Worm (Caenorhabditis elegans) whole organism, L1 larva: Measurements from ENCODE around the gene C16C10.13.

Source experiments
- aha-1 ChIP-seq: fragments of 150-350 bp; optimal IDR thresholded peaks from 2 replicates; lab custom pipeline; 2014; ENCODE audit warnings: missing biosample characterization, missing genetic modification characterization
- ama-1 ChIP-seq: fragments of 150-350 bp; optimal IDR thresholded peaks from 2 replicates; lab custom pipeline; 2014
- ceh-82 ChIP-seq, 3 experiments: fragments of 150-350 bp in 1 of 3; sonication (generic microtip) in 2 of 3; optimal IDR thresholded peaks; 2 replicates each; lab custom pipeline; 2014 to 2017; ENCODE audit warnings: missing biosample characterization in 3 of 3, missing genetic modification characterization in 3 of 3
- lin-13 ChIP-seq: fragments of 150-350 bp; optimal IDR thresholded peaks from 2 replicates; lab custom pipeline; 2014; ENCODE audit warnings: missing biosample characterization, missing genetic modification reagents, missing genetic modification characterization
- lir-3 ChIP-seq: sonication (generic microtip); optimal IDR thresholded peaks from 2 replicates; lab custom pipeline; 2016; ENCODE audit warnings: mild to moderate bottlenecking, missing genetic modification characterization, moderate library complexity, missing compliant biosample characterization; ENCODE audit not compliant: poor library complexity
- mep-1 ChIP-seq: fragments of 150-350 bp; optimal IDR thresholded peaks from 2 replicates; lab custom pipeline; 2014; ENCODE audit warnings: missing biosample characterization, missing genetic modification characterization
- nhr-11 ChIP-seq: fragments of 150-350 bp; optimal IDR thresholded peaks from 2 replicates; lab custom pipeline; 2014; ENCODE audit warnings: missing biosample characterization, missing genetic modification characterization
- nhr-237 ChIP-seq: fragments of 150-350 bp; optimal IDR thresholded peaks from 2 replicates; lab custom pipeline; 2014; ENCODE audit warnings: missing biosample characterization, missing genetic modification characterization
- nhr-76 ChIP-seq: sonication (generic microtip); optimal IDR thresholded peaks from 2 replicates; lab custom pipeline; 2017; ENCODE audit warnings: missing biosample characterization, missing genetic modification characterization
- pag-3 ChIP-seq: sonication (generic microtip); optimal IDR thresholded peaks from 2 replicates; lab custom pipeline; 2017; ENCODE audit warnings: missing genetic modification characterization, mild to moderate bottlenecking, missing compliant biosample characterization, antibody characterized with exemption, borderline replicate concordance; ENCODE audit not compliant: insufficient read depth
- unc-130 ChIP-seq: fragments of 150-350 bp; optimal IDR thresholded peaks from 2 replicates; lab custom pipeline; 2017; ENCODE audit warnings: missing biosample characterization, missing genetic modification characterization, inconsistent platforms

DNA sequence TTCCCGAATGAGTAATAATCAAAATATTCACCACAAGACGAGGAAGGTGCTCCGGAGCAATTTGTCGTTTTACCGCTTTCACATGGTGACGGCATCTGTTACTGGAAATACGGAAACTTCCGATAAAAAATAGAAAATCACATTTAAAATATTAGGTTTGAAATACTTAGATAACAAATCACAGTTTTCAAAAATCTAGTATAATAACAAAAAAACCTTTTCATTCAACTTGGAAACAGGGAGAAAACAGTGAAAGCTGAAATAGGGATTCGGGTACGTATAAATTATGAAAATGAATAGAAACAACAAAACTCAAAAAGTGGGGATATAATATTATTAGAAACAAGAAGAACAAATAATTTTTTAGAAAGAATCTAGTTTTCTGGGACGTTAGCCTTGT is 5.1 kb downstream of the C16C10.13 start, which contains the start of gene C16C10.1:
- TF ChIP-seq ceh-82 (tag; optimal IDR thresholded peaks at IDR 0.05; lab: Kevin White, UChicago) (no peak), mep-1 (tag; lab: Kevin White, UChicago) (no peak), lir-3 (no peak), aha-1 (tag; lab: Kevin White, UChicago) (no peak), lin-13 (GFP tag; lab: Kevin White, UChicago) (no peak), nhr-76 (tag; lab: Kevin White, UChicago) (no peak), nhr-237 (no peak), unc-130 (tag; lab: Kevin White, UChicago) (no peak), ama-1 (no peak), nhr-11 (tag; lab: Kevin White, UChicago) (no peak), pag-3 (tag; lab: Kevin White, UChicago) (no peak)
